Fruit fly (Drosophila melanogaster) whole organism: Measurements from ENCODE around the gene Adgf-C.

Source experiments
- CG8478 ChIP-seq: fragments of >200 bp; optimal IDR thresholded peaks from 2 replicates; lab custom pipeline; 2018; ENCODE audit warnings: inconsistent platforms
- Dll ChIP-seq: fragments of >200 bp; optimal IDR thresholded peaks from 2 replicates; lab custom pipeline; 2017
- EcR ChIP-seq, 2 experiments: fragments of >200 bp; optimal IDR thresholded peaks; 2 replicates each; lab custom pipeline; 2017; ENCODE audit warnings: missing biosample characterization in 2 of 2, missing genetic modification characterization in 2 of 2, missing genetic modification reagents in 2 of 2
- pan ChIP-seq: fragments of >200 bp; optimal IDR thresholded peaks from 2 replicates; lab custom pipeline; 2017
- psq ChIP-seq: fragments of >200 bp; optimal IDR thresholded peaks from 2 replicates; lab custom pipeline; 2017
- usp ChIP-seq: fragments of >200 bp; optimal IDR thresholded peaks from 2 replicates; lab custom pipeline; 2017; ENCODE audit warnings: missing biosample characterization, missing genetic modification characterization, mixed read lengths

Adgf-C gene

dm6 chr3R:13683624-13684568 lies 22.7 kb upstream of the Adgf-C start, which contains the start of gene flfl:
Gene flfl, plus strand, starts transcription at chr3R:13683921.
- no peak for TF ChIP-seq EcR (GFP tag; optimal IDR thresholded peaks at IDR 0.05; lab: Kevin White, UChicago)
- peak; percentile 94 for TF ChIP-seq Dll
- TF ChIP-seq CG8478 (lab: Kevin White, UChicago): peak; percentile 7

dm6 chr3R:13684569-13685402 lies 21.8 kb upstream of the Adgf-C start:
- no peak for TF ChIP-seq CG8478 (lab: Kevin White, UChicago)
- TF ChIP-seq psq (lab: Kevin White, UChicago): peak; percentile 44
- no peak for TF ChIP-seq EcR (GFP tag; optimal IDR thresholded peaks at IDR 0.05; lab: Kevin White, UChicago)
- no peak for TF ChIP-seq usp
- TF ChIP-seq pan (lab: Kevin White, UChicago): no peak
- no peak for TF ChIP-seq Dll

- no peak for TF ChIP-seq CG8478 (lab: Kevin White, UChicago)
- TF ChIP-seq usp: no peak
- no peak for TF ChIP-seq Dll
- TF ChIP-seq pan (lab: Kevin White, UChicago): no peak
- no peak for TF ChIP-seq psq (lab: Kevin White, UChicago)
- TF ChIP-seq EcR (GFP tag; optimal IDR thresholded peaks at IDR 0.05; lab: Kevin White, UChicago): no peak
These were observed 20.6 kb upstream of the Adgf-C start for dm6 chr3R:13685969-13686368.

- TF ChIP-seq usp (no peak), Dll (no peak), psq (lab: Kevin White, UChicago) (no peak), EcR (GFP tag; optimal IDR thresholded peaks at IDR 0.05; lab: Kevin White, UChicago) (no peak), CG8478 (lab: Kevin White, UChicago) (no peak), pan (lab: Kevin White, UChicago) (no peak)
These were observed 20.0 kb upstream of the Adgf-C start, which contains the start of gene omd for dm6 chr3R:13686371-13687211. Gene omd, minus strand, starts transcription at chr3R:13687210.

dm6 chr3R:13693753-13694152 lies 12.8 kb upstream of the Adgf-C start, which contains the start of gene CG14367:
Gene CG14367, plus strand, starts transcription at chr3R:13694053.
- TF ChIP-seq pan (lab: Kevin White, UChicago) (no peak), psq (lab: Kevin White, UChicago) (no peak), EcR (GFP tag; optimal IDR thresholded peaks at IDR 0.05; lab: Kevin White, UChicago) (no peak), CG8478 (lab: Kevin White, UChicago) (no peak), usp (no peak), Dll (no peak)

- TF ChIP-seq psq (lab: Kevin White, UChicago) (no peak), pan (lab: Kevin White, UChicago) (no peak), Dll (no peak), EcR (GFP tag; optimal IDR thresholded peaks at IDR 0.05; lab: Kevin White, UChicago) (no peak), CG8478 (lab: Kevin White, UChicago) (no peak)
These were observed 7.2 kb upstream of the Adgf-C start for dm6 chr3R:13699350-13699749.

- TF ChIP-seq Dll (no peak), EcR (GFP tag; optimal IDR thresholded peaks at IDR 0.05; lab: Kevin White, UChicago) (no peak), usp (no peak), psq (lab: Kevin White, UChicago) (no peak), pan (lab: Kevin White, UChicago) (no peak), CG8478 (lab: Kevin White, UChicago) (no peak)
These were observed 6.4 kb upstream of the Adgf-C start, which contains the start of gene ninaB for dm6 chr3R:13700192-13700591. Gene ninaB, plus strand, starts transcription at chr3R:13700565.

- TF ChIP-seq CG8478 (lab: Kevin White, UChicago) (no peak), pan (lab: Kevin White, UChicago) (no peak), EcR (GFP tag; optimal IDR thresholded peaks at IDR 0.05; lab: Kevin White, UChicago) (no peak), Dll (no peak), psq (lab: Kevin White, UChicago) (no peak), usp (no peak)
These were observed 5.8 kb upstream of the Adgf-C start, which contains the start of gene f-cup for dm6 chr3R:13700738-13701137. Gene f-cup, minus strand, starts transcription at chr3R:13700838.

dm6 chr3R:13705292-13705885 lies 1.2 kb upstream of the Adgf-C start, which contains the start of gene Adgf-D:
Gene Adgf-D, minus strand, starts transcription at chr3R:13705402.
- TF ChIP-seq EcR (GFP tag; optimal IDR thresholded peaks at IDR 0.05; lab: Kevin White, UChicago): no peak
- TF ChIP-seq Dll: no peak
- TF ChIP-seq pan (lab: Kevin White, UChicago): no peak
- TF ChIP-seq CG8478 (lab: Kevin White, UChicago): no peak
- no peak for TF ChIP-seq usp
- TF ChIP-seq psq (lab: Kevin White, UChicago): no peak

dm6 chr3R:13709839-13710238 lies 3.3 kb downstream of the Adgf-C start, which contains the start of gene Argp:
Gene Argp, minus strand, starts transcription at chr3R:13709939.
- TF ChIP-seq psq (lab: Kevin White, UChicago) (no peak), EcR (GFP tag; optimal IDR thresholded peaks at IDR 0.05; lab: Kevin White, UChicago) (no peak), Dll (no peak), usp (no peak), pan (lab: Kevin White, UChicago) (no peak), CG8478 (lab: Kevin White, UChicago) (no peak)
